Fruit fly (Drosophila melanogaster) whole organism: Measurements from ENCODE around the gene CG43446.

Source experiments
- CG8478 ChIP-seq: fragments of >200 bp; optimal IDR thresholded peaks from 2 replicates; lab custom pipeline; 2018; ENCODE audit warnings: inconsistent platforms
- Dll ChIP-seq: fragments of >200 bp; optimal IDR thresholded peaks from 2 replicates; lab custom pipeline; 2017
- EcR ChIP-seq, 2 experiments: fragments of >200 bp; optimal IDR thresholded peaks; 2 replicates each; lab custom pipeline; 2017; ENCODE audit warnings: missing biosample characterization in 2 of 2, missing genetic modification characterization in 2 of 2, missing genetic modification reagents in 2 of 2
- pan ChIP-seq: fragments of >200 bp; optimal IDR thresholded peaks from 2 replicates; lab custom pipeline; 2017
- psq ChIP-seq: fragments of >200 bp; optimal IDR thresholded peaks from 2 replicates; lab custom pipeline; 2017
- usp ChIP-seq: fragments of >200 bp; optimal IDR thresholded peaks from 2 replicates; lab custom pipeline; 2017; ENCODE audit warnings: missing biosample characterization, missing genetic modification characterization, mixed read lengths

Gene CG43446

dm6 chr3R:20948448-20949174 lies 39.1 kb downstream of the CG43446 start, which contains the start of gene Atpalpha:
TSS of gene Atpalpha (plus strand) at chr3R:20948714.
- TF ChIP-seq pan (no peak), Dll (lab: Kevin White, UChicago) (no peak), usp (GFP tag; lab: Kevin White, UChicago) (no peak), CG8478 (lab: Kevin White, UChicago) (no peak)

DNA sequence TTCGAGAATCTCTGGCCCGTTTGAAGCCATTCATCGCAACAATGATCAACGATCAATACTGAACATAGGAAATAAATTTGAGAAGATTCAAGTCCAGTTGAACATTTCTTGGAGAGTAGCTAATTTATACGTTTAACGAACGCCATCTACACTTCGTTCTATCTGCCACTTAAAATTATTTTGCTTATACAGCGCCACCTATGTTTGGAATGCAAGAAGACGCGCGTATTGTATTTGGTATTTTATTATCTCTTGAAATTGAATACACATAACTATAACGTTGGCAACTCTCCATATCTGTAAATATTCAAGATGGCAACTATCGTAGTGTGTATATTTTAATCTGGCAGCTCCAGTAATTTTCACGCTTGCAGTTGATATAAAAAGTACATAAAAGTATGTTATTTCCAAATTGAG lies 39.7 kb downstream of the CG43446 start:
- no peak for TF ChIP-seq usp (GFP tag; lab: Kevin White, UChicago)
- no peak for TF ChIP-seq CG8478 (lab: Kevin White, UChicago)
- TF ChIP-seq EcR (GFP tag; optimal IDR thresholded peaks at IDR 0.05; lab: Kevin White, UChicago) = no peak
- TF ChIP-seq pan = no peak
- no peak for TF ChIP-seq Dll (lab: Kevin White, UChicago)
- TF ChIP-seq psq (lab: Kevin White, UChicago) = no peak

dm6 chr3R:20946774-20947173 lies 41.0 kb downstream of the CG43446 start:
- no peak for TF ChIP-seq Dll (lab: Kevin White, UChicago)
- TF ChIP-seq pan = no peak
- TF ChIP-seq CG8478 (lab: Kevin White, UChicago) = no peak
- TF ChIP-seq psq (lab: Kevin White, UChicago) = no peak
- no peak for TF ChIP-seq usp (GFP tag; lab: Kevin White, UChicago)
- TF ChIP-seq EcR (GFP tag; optimal IDR thresholded peaks at IDR 0.05; lab: Kevin White, UChicago) = no peak

DNA sequence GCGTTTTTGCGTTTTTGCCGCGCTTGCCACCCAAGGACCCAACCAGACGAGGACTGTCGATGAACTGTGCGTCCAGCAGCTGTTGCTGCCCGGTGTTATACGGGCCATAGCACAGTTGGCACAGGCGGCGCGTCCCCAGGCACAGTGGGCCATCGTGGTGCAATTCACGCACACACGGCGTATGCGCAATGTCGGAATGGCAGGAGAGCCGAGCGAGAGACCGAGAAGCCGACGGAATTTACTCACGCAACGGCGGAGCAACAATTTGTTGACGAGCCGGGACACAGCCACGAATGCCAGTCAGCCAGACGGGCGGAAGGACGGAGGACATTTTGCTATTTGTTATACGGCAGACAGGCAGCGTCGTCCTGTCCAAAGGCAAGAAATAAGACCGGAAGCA lies 42.3 kb downstream of the CG43446 start, which contains the start of gene CG31191:
TSS of gene CG31191 (minus strand) at position 68 of the 400 bp plus-strand sequence.
- TF ChIP-seq CG8478 (lab: Kevin White, UChicago) = no peak
- TF ChIP-seq usp (GFP tag; lab: Kevin White, UChicago) = no peak
- TF ChIP-seq pan = no peak
- no peak for TF ChIP-seq EcR (GFP tag; optimal IDR thresholded peaks at IDR 0.05; lab: Kevin White, UChicago)
- TF ChIP-seq psq (lab: Kevin White, UChicago) = no peak
- no peak for TF ChIP-seq Dll (lab: Kevin White, UChicago)
